Fruit fly (Drosophila melanogaster): Measurements from ENCODE around the gene TTLL6B.

- TF ChIP-seq Sin3A (optimal IDR thresholded peaks at IDR 0.05) (no peak), insv (optimal IDR thresholded peaks at IDR 0.05) (no peak), Myc (optimal IDR thresholded peaks at IDR 0.05) (no peak), psq (optimal IDR thresholded peaks at IDR 0.05) (no peak)
Measured at dm6 chr3R:27245401-27245757, 5.4 kb downstream of the TTLL6B start.
